Worm (Caenorhabditis elegans) whole organism, young adult: ENCODE data around the gene srbc-57.

Experiments used
- B0019.2 ChIP-seq: fragments of 200-800 bp; sonication (Bioruptor generic); conservative IDR thresholded peaks from 2 replicates; pipeline ENCODE4 v1.3.6; 2022; ENCODE audit warnings: missing genetic modification reagents, missing genetic modification characterization, missing compliant biosample characterization
- F49E8.2 ChIP-seq: sonication (generic microtip); optimal IDR thresholded peaks from 3 replicates; lab custom pipeline; 2017; ENCODE audit warnings: missing genetic modification characterization, mild to moderate bottlenecking, missing compliant biosample characterization, antibody characterized with exemption, moderate library complexity; ENCODE audit not compliant: insufficient read depth
- F57A8.1 ChIP-seq: fragments of 200-800 bp; sonication (Bioruptor generic); optimal IDR thresholded peaks from 2 replicates; lab custom pipeline; 2018; ENCODE audit warnings: mild to moderate bottlenecking, missing genetic modification characterization, moderate library complexity, missing compliant biosample characterization
- bed-2 ChIP-seq: fragments of 200-800 bp; sonication (Bioruptor generic); IDR thresholded peaks from 2 replicates; pipeline ENCODE4 v1.3.6; 2022; ENCODE audit warnings: missing genetic modification reagents, missing genetic modification characterization, missing compliant biosample characterization
- ets-4 ChIP-seq: fragments of 200-800 bp; sonication (Bioruptor generic); optimal IDR thresholded peaks from 2 replicates; lab custom pipeline; 2018; ENCODE audit warnings: mild to moderate bottlenecking, missing genetic modification characterization, missing compliant biosample characterization
- lin-54 ChIP-seq: fragments of 200-800 bp; sonication (Bioruptor generic); optimal IDR thresholded peaks from 2 replicates; lab custom pipeline; 2018; ENCODE audit warnings: mild to moderate bottlenecking, missing genetic modification characterization, missing compliant biosample characterization
- madf-8 ChIP-seq: fragments of 200-800 bp; sonication (Bioruptor generic); conservative IDR thresholded peaks from 2 replicates; pipeline ENCODE4 v1.3.6; 2022; ENCODE audit warnings: missing genetic modification reagents, missing genetic modification characterization, missing compliant biosample characterization
- pha-4 ChIP-seq: fragments of 150-350 bp; sonication (generic microtip); optimal IDR thresholded peaks from 2 replicates; lab custom pipeline; 2014; ENCODE audit warnings: missing biosample characterization, missing genetic modification reagents, missing genetic modification characterization
- rec-8 ChIP-seq, 2 experiments: sonication (generic microtip); optimal IDR thresholded peaks; 2 replicates each; lab custom pipeline; 2016; ENCODE audit warnings: mild to moderate bottlenecking in 2 of 2, missing genetic modification characterization in 2 of 2, missing genetic modification reagents in 2 of 2, missing genotype in 2 of 2, missing biosample characterization in 1 of 2, missing compliant biosample characterization in 1 of 2, moderate library complexity in 1 of 2
- snpc-3.4 ChIP-seq: sonication (generic microtip); optimal IDR thresholded peaks from 2 replicates; lab custom pipeline; 2017; ENCODE audit warnings: missing genetic modification characterization, mild to moderate bottlenecking, missing compliant biosample characterization, antibody characterized with exemption, moderate library complexity, missing genotype, missing genetic modification reagents
- tbx-9 ChIP-seq: sonication (generic microtip); optimal IDR thresholded peaks from 2 replicates; lab custom pipeline; 2016; ENCODE audit warnings: borderline replicate concordance, missing genetic modification characterization, inconsistent platforms, missing compliant biosample characterization
- unc-130 ChIP-seq: sonication (generic microtip); optimal IDR thresholded peaks from 2 replicates; lab custom pipeline; 2016; ENCODE audit warnings: missing genetic modification reagents, missing genetic modification characterization, missing compliant biosample characterization
- unc-62 ChIP-seq: fragments of 150-350 bp; optimal IDR thresholded peaks from 2 replicates; lab custom pipeline; 2014; ENCODE audit warnings: missing biosample characterization, missing genetic modification reagents, missing genetic modification characterization

- TF ChIP-seq unc-130 (GFP tag; lab: Kevin White, UChicago) (no peak), lin-54 (no peak), unc-62 (GFP tag; lab: Kevin White, UChicago) (no peak), F57A8.1 (GFP tag; lab: Kevin White, UChicago) (no peak), B0019.2 (GFP tag; lab: Robert Waterston, UW) (no peak), rec-8 (tag; optimal IDR thresholded peaks at IDR 0.05; lab: Kevin White, UChicago) (no peak), tbx-9 (tag; lab: Kevin White, UChicago) (no peak), snpc-3.4 (no peak), pha-4 (tag; lab: Kevin White, UChicago) (no peak), ets-4 (GFP tag; lab: Kevin White, UChicago) (no peak), madf-8 (GFP tag; lab: Robert Waterston, UW) (no peak), bed-2 (GFP tag; lab: Robert Waterston, UW) (no peak), F49E8.2 (tag; lab: Kevin White, UChicago) (no peak)
Measured at ce11 chrV:487980-488379, 19.6 kb upstream of the srbc-57 start.
